Fruit fly (Drosophila melanogaster) whole organism, prepupa: Measurements from ENCODE around the gene CG13071.

Experiments used
- Blimp-1 ChIP-seq: fragments of 200-800 bp; sonication (Bioruptor generic); optimal IDR thresholded peaks from 3 replicates; lab custom pipeline; 2017; ENCODE audit warnings: missing biosample characterization, missing genetic modification characterization, mild to moderate bottlenecking, moderate library complexity, missing genetic modification reagents
- CG10631 ChIP-seq: fragments of 200-800 bp; sonication (Bioruptor generic); optimal IDR thresholded peaks from 2 replicates; lab custom pipeline; 2016; ENCODE audit warnings: missing biosample characterization, missing genetic modification characterization
- CG10669 ChIP-seq: fragments of 200-800 bp; sonication (Bioruptor generic); optimal IDR thresholded peaks from 3 replicates; lab custom pipeline; 2018; ENCODE audit warnings: missing biosample characterization, mild to moderate bottlenecking, missing genetic modification characterization, moderate library complexity
- CG11762 ChIP-seq: fragments of 200-800 bp; sonication (Bioruptor generic); optimal IDR thresholded peaks from 3 replicates; lab custom pipeline; 2016; ENCODE audit warnings: missing biosample characterization, missing genetic modification characterization; ENCODE audit not compliant: insufficient read depth
- CG11902 ChIP-seq: fragments of 200-800 bp; sonication (Bioruptor generic); optimal IDR thresholded peaks from 3 replicates; lab custom pipeline; 2016; ENCODE audit warnings: missing biosample characterization, missing genetic modification characterization
- CG15336 ChIP-seq: fragments of 200-800 bp; sonication (Bioruptor generic); IDR thresholded peaks from 2 replicates; pipeline ENCODE4 v1.3.6; 2022; ENCODE audit warnings: missing biosample characterization, missing genetic modification characterization
- CG1621 ChIP-seq: fragments of 200-800 bp; sonication (Bioruptor generic); optimal IDR thresholded peaks from 3 replicates; lab custom pipeline; 2018; ENCODE audit warnings: missing biosample characterization, mild to moderate bottlenecking, missing genetic modification characterization
- CG16779 ChIP-seq: fragments of 200-800 bp; sonication (Bioruptor generic); optimal IDR thresholded peaks from 3 replicates; lab custom pipeline; 2017; ENCODE audit warnings: missing biosample characterization, mild to moderate bottlenecking, missing genetic modification characterization
- CG3032 ChIP-seq: fragments of 200-800 bp; optimal IDR thresholded peaks from 2 replicates; lab custom pipeline; 2019; ENCODE audit warnings: missing biosample characterization, mild to moderate bottlenecking, missing genetic modification characterization, moderate library complexity
- CG31627 ChIP-seq: fragments of 200-800 bp; sonication (Bioruptor generic); optimal IDR thresholded peaks from 3 replicates; lab custom pipeline; 2016; ENCODE audit warnings: missing biosample characterization, missing genetic modification characterization
- CG34406 ChIP-seq: fragments of 200-800 bp; sonication (Bioruptor generic); optimal IDR thresholded peaks from 3 replicates; lab custom pipeline; 2016; ENCODE audit warnings: missing biosample characterization, missing genetic modification characterization
- CG3919 ChIP-seq: fragments of 200-800 bp; sonication (Bioruptor generic); optimal IDR thresholded peaks from 3 replicates; lab custom pipeline; 2016; ENCODE audit warnings: missing biosample characterization, missing genetic modification characterization
- CG4318 ChIP-seq: fragments of 200-800 bp; sonication (Bioruptor generic); optimal IDR thresholded peaks from 3 replicates; lab custom pipeline; 2017; ENCODE audit warnings: missing biosample characterization, mild to moderate bottlenecking, missing genetic modification characterization
- CG6163 ChIP-seq: fragments of 200-800 bp; sonication (Bioruptor generic); IDR thresholded peaks from 3 replicates; pipeline ENCODE4 v1.3.6; 2022; ENCODE audit warnings: missing biosample characterization, missing genetic modification characterization
- CG6276 ChIP-seq: fragments of 200-800 bp; sonication (Bioruptor generic); optimal IDR thresholded peaks from 2 replicates; lab custom pipeline; 2017; ENCODE audit warnings: missing biosample characterization, mild to moderate bottlenecking, missing genetic modification characterization
- CG6792 ChIP-seq: fragments of 200-800 bp; sonication (Bioruptor generic); optimal IDR thresholded peaks from 3 replicates; lab custom pipeline; 2016; ENCODE audit warnings: missing biosample characterization, missing genetic modification characterization
- CG6808 ChIP-seq: fragments of 200-800 bp; sonication (Bioruptor generic); optimal IDR thresholded peaks from 3 replicates; lab custom pipeline; 2017; ENCODE audit warnings: missing biosample characterization, missing genetic modification characterization, mild to moderate bottlenecking, moderate library complexity, missing genetic modification reagents
- CG6854 ChIP-seq: fragments of 200-800 bp; sonication (Bioruptor generic); optimal IDR thresholded peaks from 2 replicates; lab custom pipeline; 2017; ENCODE audit warnings: missing biosample characterization, mild to moderate bottlenecking, missing genetic modification characterization
- CG7368 ChIP-seq: fragments of 200-800 bp; sonication (Bioruptor generic); optimal IDR thresholded peaks from 3 replicates; lab custom pipeline; 2016; ENCODE audit warnings: missing biosample characterization, missing genetic modification characterization
- CG8119 ChIP-seq: fragments of 200-800 bp; sonication (Bioruptor generic); IDR thresholded peaks from 3 replicates; pipeline ENCODE4 v1.3.6; 2022; ENCODE audit warnings: missing biosample characterization, missing genetic modification characterization
- CG8319 ChIP-seq: fragments of 200-800 bp; sonication (Bioruptor generic); optimal IDR thresholded peaks from 3 replicates; lab custom pipeline; 2016; ENCODE audit warnings: missing biosample characterization, missing genetic modification characterization
- CG8632 ChIP-seq: fragments of 200-800 bp; sonication (Bioruptor generic); optimal IDR thresholded peaks from 3 replicates; lab custom pipeline; 2016; ENCODE audit warnings: missing biosample characterization, missing genetic modification characterization
- CG9139 ChIP-seq: fragments of 200-800 bp; sonication (Bioruptor generic); optimal IDR thresholded peaks from 3 replicates; lab custom pipeline; 2017; ENCODE audit warnings: missing biosample characterization, mild to moderate bottlenecking, missing genetic modification characterization
- Eip75B ChIP-seq: fragments of 200-800 bp; sonication (Bioruptor generic); optimal IDR thresholded peaks from 3 replicates; lab custom pipeline; 2016; ENCODE audit warnings: missing biosample characterization, missing genetic modification characterization
- Eip78C ChIP-seq: fragments of 200-800 bp; sonication (Bioruptor generic); peaks from one replicate; lab custom pipeline; 2016; ENCODE audit warnings: missing biosample characterization, missing genetic modification characterization
- Ets21C ChIP-seq: fragments of 200-800 bp; sonication (Bioruptor generic); optimal IDR thresholded peaks from 3 replicates; lab custom pipeline; 2016; ENCODE audit warnings: missing biosample characterization, missing genetic modification characterization
- Ets96B ChIP-seq: fragments of 200-800 bp; optimal IDR thresholded peaks from 2 replicates; lab custom pipeline; 2019; ENCODE audit warnings: missing biosample characterization, mild to moderate bottlenecking, missing genetic modification characterization, moderate library complexity
- Gug ChIP-seq: fragments of 200-800 bp; sonication (Bioruptor generic); IDR thresholded peaks from 2 replicates; pipeline ENCODE4 v1.3.6; 2022; ENCODE audit warnings: missing biosample characterization, missing genetic modification characterization
- Hr38 ChIP-seq: sonication (Bioruptor generic); optimal IDR thresholded peaks from 2 replicates; lab custom pipeline; 2016; ENCODE audit warnings: missing biosample characterization, missing genetic modification characterization
- Hr39 ChIP-seq: fragments of 200-800 bp; sonication (Bioruptor generic); optimal IDR thresholded peaks from 2 replicates; lab custom pipeline; 2016; ENCODE audit warnings: missing biosample characterization, missing genetic modification characterization
- Hr4 ChIP-seq: fragments of 200-800 bp; sonication (Bioruptor generic); optimal IDR thresholded peaks from 3 replicates; lab custom pipeline; 2016; ENCODE audit warnings: missing biosample characterization, missing genetic modification characterization
- Lpt ChIP-seq: fragments of 200-800 bp; sonication (Bioruptor generic); optimal IDR thresholded peaks from 3 replicates; lab custom pipeline; 2016; ENCODE audit warnings: missing biosample characterization, missing genetic modification characterization
- Met ChIP-seq: fragments of 200-800 bp; sonication (Bioruptor generic); optimal IDR thresholded peaks from 3 replicates; lab custom pipeline; 2016; ENCODE audit warnings: missing biosample characterization, missing genetic modification characterization
- OdsH ChIP-seq: fragments of 200-800 bp; sonication (Bioruptor generic); optimal IDR thresholded peaks from 3 replicates; lab custom pipeline; 2016; ENCODE audit warnings: missing biosample characterization, missing genetic modification characterization
- Sox14 ChIP-seq: fragments of 200-800 bp; sonication (Bioruptor generic); optimal IDR thresholded peaks from 3 replicates; lab custom pipeline; 2016; ENCODE audit warnings: missing biosample characterization, missing genetic modification characterization
- Sox15 ChIP-seq: fragments of 200-800 bp; sonication (Bioruptor generic); optimal IDR thresholded peaks from 3 replicates; lab custom pipeline; 2016; ENCODE audit warnings: missing biosample characterization, missing genetic modification characterization
- achi ChIP-seq: fragments of 200-800 bp; sonication (Bioruptor generic); optimal IDR thresholded peaks from 3 replicates; lab custom pipeline; 2016; ENCODE audit warnings: missing biosample characterization, missing genetic modification characterization
- acj6 ChIP-seq: fragments of 200-800 bp; sonication (Bioruptor generic); optimal IDR thresholded peaks from 3 replicates; lab custom pipeline; 2016; ENCODE audit warnings: missing biosample characterization, missing genetic modification characterization
- cyc ChIP-seq: fragments of 200-800 bp; sonication (Bioruptor generic); optimal IDR thresholded peaks from 3 replicates; lab custom pipeline; 2016; ENCODE audit warnings: missing biosample characterization, missing genetic modification characterization
- dsx ChIP-seq: fragments of 200-800 bp; optimal IDR thresholded peaks from 3 replicates; lab custom pipeline; 2019; ENCODE audit warnings: missing biosample characterization, mild to moderate bottlenecking, missing genetic modification characterization, moderate library complexity; ENCODE audit not compliant: poor library complexity, severe bottlenecking
- eg ChIP-seq: fragments of 200-800 bp; sonication (Bioruptor generic); IDR thresholded peaks from 3 replicates; pipeline ENCODE4 v1.3.6; 2022; ENCODE audit warnings: missing biosample characterization, missing genetic modification characterization
- esn ChIP-seq: fragments of 200-800 bp; sonication (Bioruptor generic); optimal IDR thresholded peaks from 2 replicates; lab custom pipeline; 2016; ENCODE audit warnings: missing biosample characterization, mild to moderate bottlenecking, missing genetic modification characterization, moderate library complexity
- fd59A ChIP-seq: fragments of 200-800 bp; sonication (Bioruptor generic); optimal IDR thresholded peaks from 2 replicates; lab custom pipeline; 2017; ENCODE audit warnings: missing biosample characterization, mild to moderate bottlenecking, missing genetic modification characterization, missing genetic modification reagents
- fd85E ChIP-seq: fragments of 200-800 bp; sonication (Bioruptor generic); optimal IDR thresholded peaks from 3 replicates; lab custom pipeline; 2016; ENCODE audit warnings: missing biosample characterization, missing genetic modification characterization
- fkh ChIP-seq: fragments of 200-800 bp; sonication (Bioruptor generic); optimal IDR thresholded peaks from 3 replicates; lab custom pipeline; 2017; ENCODE audit warnings: missing biosample characterization, mild to moderate bottlenecking, missing genetic modification characterization, moderate library complexity
- lz ChIP-seq: fragments of 200-800 bp; sonication (Bioruptor generic); optimal IDR thresholded peaks from 3 replicates; lab custom pipeline; 2016; ENCODE audit warnings: missing biosample characterization, missing genetic modification characterization
- net ChIP-seq: fragments of 200-800 bp; sonication (Bioruptor generic); optimal IDR thresholded peaks from 3 replicates; lab custom pipeline; 2016; ENCODE audit warnings: missing biosample characterization, missing genetic modification characterization
- pdm3 ChIP-seq: fragments of 200-800 bp; sonication (Bioruptor generic); optimal IDR thresholded peaks from 3 replicates; lab custom pipeline; 2016; ENCODE audit warnings: missing biosample characterization, missing genetic modification characterization
- salr ChIP-seq, 2 experiments: fragments of 200-800 bp; sonication (Bioruptor generic); optimal IDR thresholded peaks; 3 replicates each; lab custom pipeline; 2016 to 2018; ENCODE audit warnings: missing biosample characterization in 2 of 2, missing genetic modification characterization in 2 of 2, mild to moderate bottlenecking in 1 of 2
- spab ChIP-seq: fragments of 200-800 bp; sonication (Bioruptor generic); optimal IDR thresholded peaks from 2 replicates; lab custom pipeline; 2017; ENCODE audit warnings: missing biosample characterization, mild to moderate bottlenecking, missing genetic modification characterization, missing genetic modification reagents
- svp ChIP-seq: fragments of 200-800 bp; sonication (Bioruptor generic); peaks from one replicate; lab custom pipeline; 2016; ENCODE audit warnings: missing biosample characterization, missing genetic modification characterization
- topi ChIP-seq: fragments of 200-800 bp; sonication (Bioruptor generic); optimal IDR thresholded peaks from 3 replicates; lab custom pipeline; 2016; ENCODE audit warnings: missing biosample characterization, missing genetic modification characterization
- vri ChIP-seq: fragments of 200-800 bp; sonication (Bioruptor generic); optimal IDR thresholded peaks from 3 replicates; lab custom pipeline; 2016; ENCODE audit warnings: missing biosample characterization, mild to moderate bottlenecking, missing genetic modification characterization

Gene CG13071

dm6 chr3L:16286258-16286657 lies 23.7 kb downstream of the CG13071 start:
- TF ChIP-seq CG6792 (GFP tag; lab: Kevin White, UChicago), result peak; percentile 64
- peak; percentile 71 for TF ChIP-seq Eip75B (GFP tag; lab: Kevin White, UChicago)
- TF ChIP-seq svp (GFP tag; lab: Kevin White, UChicago), result peak; percentile 39
- TF ChIP-seq Met (GFP tag; lab: Kevin White, UChicago), result peak; percentile 19
- TF ChIP-seq CG6163 (GFP tag; lab: Robert Waterston, UW), result peak; percentile 44; the same call in 1 of the 3 replicates
- no peak for TF ChIP-seq fd85E (GFP tag; lab: Kevin White, UChicago)
- peak; percentile 39 for TF ChIP-seq Sox15 (GFP tag; lab: Kevin White, UChicago)
- peak; percentile 37 for TF ChIP-seq esn
- no peak for TF ChIP-seq Ets21C (GFP tag; lab: Kevin White, UChicago)
- peak; percentile 3 for TF ChIP-seq cyc (GFP tag; lab: Kevin White, UChicago)
- TF ChIP-seq CG6276 (GFP tag; lab: Kevin White, UChicago), result no peak
- peak; percentile 78 for TF ChIP-seq CG1621 (tag; lab: Kevin White, UChicago)
- TF ChIP-seq Sox14 (GFP tag; lab: Kevin White, UChicago), result peak; percentile 51
- peak; percentile 54 for TF ChIP-seq CG10631 (GFP tag; lab: Kevin White, UChicago)
- TF ChIP-seq CG6854, result no peak
- TF ChIP-seq OdsH (GFP tag; lab: Kevin White, UChicago), result peak; percentile 46
- peak; percentile 85 for TF ChIP-seq CG3032 (tag; lab: Kevin White, UChicago)
- TF ChIP-seq fkh (GFP tag; lab: Kevin White, UChicago), result no peak
- no peak for TF ChIP-seq Gug (GFP tag; lab: Robert Waterston, UW)
- peak; percentile 8 for TF ChIP-seq CG11762 (GFP tag; lab: Kevin White, UChicago)
- peak; percentile 93 for TF ChIP-seq Eip78C (GFP tag; lab: Kevin White, UChicago)
- peak; percentile 67 for TF ChIP-seq CG8632 (GFP tag; lab: Kevin White, UChicago)
- peak in 1 of 2 experiments; percentile 56 for TF ChIP-seq salr (GFP tag; optimal IDR thresholded peaks at IDR 0.05; lab: Kevin White, UChicago)
- TF ChIP-seq Hr38 (GFP tag; lab: Kevin White, UChicago), result no peak
- TF ChIP-seq achi, result peak; percentile 53
- TF ChIP-seq CG8119 (GFP tag; lab: Robert Waterston, UW), result no peak
- no peak for TF ChIP-seq Lpt (GFP tag; lab: Kevin White, UChicago)
- TF ChIP-seq CG16779, result peak; percentile 30
- TF ChIP-seq Blimp-1 (GFP tag; lab: Kevin White, UChicago), result no peak
- TF ChIP-seq Ets96B, result peak; percentile 87
- TF ChIP-seq spab, result peak; percentile 78
- peak; percentile 55 for TF ChIP-seq CG3919 (GFP tag; lab: Kevin White, UChicago)
- TF ChIP-seq fd59A, result peak; percentile 79
- no peak for TF ChIP-seq Hr4 (GFP tag; lab: Kevin White, UChicago)
- peak; percentile 29 for TF ChIP-seq Hr39 (GFP tag; lab: Kevin White, UChicago)
- peak; percentile 24 for TF ChIP-seq lz (GFP tag; lab: Kevin White, UChicago)
- peak; percentile 17 for TF ChIP-seq CG11902 (GFP tag; lab: Kevin White, UChicago)
- TF ChIP-seq dsx (GFP tag; lab: Kevin White, UChicago), result peak; percentile 77
- TF ChIP-seq CG15336 (GFP tag; lab: Robert Waterston, UW), result no peak
- TF ChIP-seq CG31627, result peak; percentile 4
- TF ChIP-seq CG6808 (GFP tag; lab: Kevin White, UChicago), result peak; percentile 77
- peak; percentile 64 for TF ChIP-seq acj6 (GFP tag; lab: Kevin White, UChicago)
- peak; percentile 38 for TF ChIP-seq CG8319
- TF ChIP-seq eg, result no peak
- peak; percentile 47 for TF ChIP-seq CG9139 (GFP tag; lab: Kevin White, UChicago)
- peak; percentile 64 for TF ChIP-seq pdm3 (GFP tag; lab: Kevin White, UChicago)
- TF ChIP-seq net (GFP tag; lab: Kevin White, UChicago), result peak; percentile 50
- peak; percentile 35 for TF ChIP-seq topi (GFP tag; lab: Kevin White, UChicago)
- TF ChIP-seq CG4318 (GFP tag; lab: Kevin White, UChicago), result no peak
- peak; percentile 85 for TF ChIP-seq CG10669 (GFP tag; lab: Kevin White, UChicago)
- TF ChIP-seq CG7368 (GFP tag; lab: Kevin White, UChicago), result peak; percentile 43
- TF ChIP-seq CG34406 (GFP tag; lab: Kevin White, UChicago), result peak; percentile 58
- peak; percentile 13 for TF ChIP-seq vri (GFP tag; lab: Kevin White, UChicago)
